Fruit fly (Drosophila melanogaster) whole organism, embryonic: Measurements from ENCODE around the gene CG4709.

ENCODE experiments used
- ATbp ChIP-seq: fragments of 200-800 bp; sonication (Bioruptor generic); optimal IDR thresholded peaks from 2 replicates; lab custom pipeline; 2017; ENCODE audit warnings: missing biosample characterization, mild to moderate bottlenecking, missing genetic modification characterization, missing genetic modification reagents
- Atf6 ChIP-seq: fragments of 200-800 bp; sonication (Bioruptor generic); IDR thresholded peaks from 2 replicates; pipeline ENCODE4 v1.3.6; 2022; ENCODE audit warnings: missing biosample characterization, missing genetic modification characterization
- BEAF-32 ChIP-seq: fragments of 200-800 bp; sonication (Bioruptor generic); optimal IDR thresholded peaks from 3 replicates; lab custom pipeline; 2017; ENCODE audit warnings: missing biosample characterization, missing genetic modification characterization, mild to moderate bottlenecking, moderate library complexity, missing genetic modification reagents
- CG12071 ChIP-seq: fragments of 200-800 bp; sonication (Bioruptor generic); optimal IDR thresholded peaks from 3 replicates; lab custom pipeline; 2018; ENCODE audit warnings: missing biosample characterization, mild to moderate bottlenecking, missing genetic modification characterization
- CG12236 ChIP-seq: fragments of 200-800 bp; sonication (Bioruptor generic); optimal IDR thresholded peaks from 2 replicates; lab custom pipeline; 2016; ENCODE audit warnings: missing biosample characterization, missing genetic modification characterization
- CG12391 ChIP-seq: fragments of 200-800 bp; sonication (Bioruptor generic); optimal IDR thresholded peaks from 3 replicates; lab custom pipeline; 2018; ENCODE audit warnings: missing biosample characterization, mild to moderate bottlenecking, missing genetic modification characterization, moderate library complexity
- CG13624 ChIP-seq: fragments of 200-800 bp; sonication (Bioruptor generic); optimal IDR thresholded peaks from 2 replicates; lab custom pipeline; 2016; ENCODE audit warnings: missing biosample characterization, missing genetic modification characterization
- CG15011 ChIP-seq: fragments of 200-800 bp; sonication (Bioruptor generic); optimal IDR thresholded peaks from 3 replicates; lab custom pipeline; 2018; ENCODE audit warnings: missing biosample characterization, mild to moderate bottlenecking, missing genetic modification characterization
- CG17568 ChIP-seq: fragments of 200-800 bp; sonication (Bioruptor generic); optimal IDR thresholded peaks from 2 replicates; lab custom pipeline; 2018; ENCODE audit warnings: missing biosample characterization, mild to moderate bottlenecking, missing genetic modification characterization, moderate library complexity
- CG18262 ChIP-seq: fragments of 200-800 bp; optimal IDR thresholded peaks from 3 replicates; lab custom pipeline; 2019; ENCODE audit warnings: missing biosample characterization, mild to moderate bottlenecking, missing genetic modification characterization, moderate library complexity
- CG18476 ChIP-seq: fragments of 200-800 bp; sonication (Bioruptor generic); optimal IDR thresholded peaks from 2 replicates; lab custom pipeline; 2016; ENCODE audit warnings: missing biosample characterization, mild to moderate bottlenecking, missing genetic modification characterization
- CG2875 ChIP-seq: fragments of 200-800 bp; sonication (Bioruptor generic); optimal IDR thresholded peaks from 2 replicates; lab custom pipeline; 2017; ENCODE audit warnings: missing biosample characterization, mild to moderate bottlenecking, missing genetic modification characterization, missing genetic modification reagents
- CG31441 ChIP-seq: fragments of 200-800 bp; sonication (Bioruptor generic); IDR thresholded peaks from 2 replicates; pipeline ENCODE4 v1.3.6; 2022; ENCODE audit warnings: missing biosample characterization, missing genetic modification characterization
- CG6765 ChIP-seq: fragments of 200-800 bp; sonication (Bioruptor generic); optimal IDR thresholded peaks from 3 replicates; lab custom pipeline; 2017; ENCODE audit warnings: missing biosample characterization, mild to moderate bottlenecking, missing genetic modification characterization
- CG6813 ChIP-seq: fragments of 200-800 bp; sonication (Bioruptor generic); optimal IDR thresholded peaks from 2 replicates; lab custom pipeline; 2017; ENCODE audit warnings: missing biosample characterization, missing genetic modification characterization, mild to moderate bottlenecking, moderate library complexity, missing genetic modification reagents
- CG7271 ChIP-seq: fragments of 200-800 bp; sonication (Bioruptor generic); optimal IDR thresholded peaks from 2 replicates; lab custom pipeline; 2018; ENCODE audit warnings: missing biosample characterization, mild to moderate bottlenecking, missing genetic modification characterization, moderate library complexity
- CG8388 ChIP-seq: fragments of 200-800 bp; sonication (Bioruptor generic); optimal IDR thresholded peaks from 2 replicates; lab custom pipeline; 2019; ENCODE audit warnings: missing biosample characterization, mild to moderate bottlenecking, missing genetic modification characterization, moderate library complexity
- CG9215 ChIP-seq: fragments of 200-800 bp; sonication (Bioruptor generic); IDR thresholded peaks from 2 replicates; pipeline ENCODE4 v1.3.6; 2022; ENCODE audit warnings: missing biosample characterization, missing genetic modification characterization
- CG9609 ChIP-seq: fragments of 200-800 bp; sonication (Bioruptor generic); optimal IDR thresholded peaks from 3 replicates; lab custom pipeline; 2016; ENCODE audit warnings: missing biosample characterization, missing genetic modification characterization
- Dad ChIP-seq: fragments of 200-800 bp; sonication (Bioruptor generic); optimal IDR thresholded peaks from 3 replicates; lab custom pipeline; 2016; ENCODE audit warnings: missing biosample characterization, missing genetic modification characterization
- Dfd ChIP-seq, 2 experiments: fragments of >200 bp; optimal IDR thresholded peaks; 2 replicates each; lab custom pipeline; 2017; ENCODE audit warnings: missing biosample characterization in 2 of 2, missing genetic modification characterization in 2 of 2
- Dip2 ChIP-seq: fragments of 200-800 bp; sonication (Bioruptor generic); IDR thresholded peaks from 2 replicates; pipeline ENCODE4 v1.3.6; 2022; ENCODE audit warnings: missing biosample characterization, missing genetic modification characterization
- Dll ChIP-seq: fragments of 200-800 bp; sonication (Bioruptor generic); IDR thresholded peaks from 4 replicates; pipeline ENCODE4 v1.3.6; 2022; ENCODE audit warnings: missing biosample characterization, missing genetic modification characterization; ENCODE audit not compliant: partially characterized antibody
- Eip74EF ChIP-seq, 2 experiments: fragments of 200-800 bp in 1 of 2; fragments of >200 bp in 1 of 2; sonication (Bioruptor generic) in 1 of 2; optimal IDR thresholded peaks; 2 replicates each; lab custom pipeline; 2017 to 2019; ENCODE audit warnings: missing biosample characterization in 2 of 2, missing genetic modification characterization in 2 of 2, mild to moderate bottlenecking in 1 of 2, moderate library complexity in 1 of 2
- Ets97D ChIP-seq: fragments of 200-800 bp; sonication (Bioruptor generic); optimal IDR thresholded peaks from 3 replicates; lab custom pipeline; 2016; ENCODE audit warnings: missing biosample characterization, missing genetic modification characterization
- H15 ChIP-seq: fragments of 200-800 bp; sonication (Bioruptor generic); IDR thresholded peaks from 3 replicates; pipeline ENCODE4 v1.3.6; 2022; ENCODE audit warnings: missing biosample characterization, missing genetic modification characterization
- HHEX ChIP-seq: fragments of 200-800 bp; sonication (Bioruptor generic); optimal IDR thresholded peaks from 3 replicates; lab custom pipeline; 2017; ENCODE audit warnings: missing biosample characterization, mild to moderate bottlenecking, missing genetic modification characterization, missing genetic modification reagents
- Hmr ChIP-seq: fragments of 200-800 bp; sonication (Bioruptor generic); optimal IDR thresholded peaks from 3 replicates; lab custom pipeline; 2017; ENCODE audit warnings: mild to moderate bottlenecking, missing biosample characterization, missing genetic modification reagents, missing genetic modification characterization
- Hsf ChIP-seq: fragments of 200-800 bp; sonication (Bioruptor generic); optimal IDR thresholded peaks from 3 replicates; lab custom pipeline; 2016; ENCODE audit warnings: missing biosample characterization, missing genetic modification characterization
- NC2β ChIP-seq: fragments of 200-800 bp; sonication (Bioruptor generic); optimal IDR thresholded peaks from 2 replicates; lab custom pipeline; 2016; ENCODE audit warnings: missing biosample characterization, missing genetic modification characterization
- Ravus ChIP-seq: fragments of 200-800 bp; sonication (Bioruptor generic); IDR thresholded peaks from 2 replicates; pipeline ENCODE4 v1.3.6; 2022; ENCODE audit warnings: missing biosample characterization, missing genetic modification characterization
- Rfx ChIP-seq: fragments of 200-800 bp; sonication (Bioruptor generic); IDR thresholded peaks from 2 replicates; pipeline ENCODE4 v1.3.6; 2022; ENCODE audit warnings: missing biosample characterization, missing genetic modification characterization
- Rx ChIP-seq: fragments of 200-800 bp; sonication (Bioruptor generic); IDR thresholded peaks from 2 replicates; pipeline ENCODE4 v1.3.6; 2022; ENCODE audit warnings: missing biosample characterization, missing genetic modification characterization
- Sry-δ ChIP-seq: fragments of 200-800 bp; sonication (Bioruptor generic); optimal IDR thresholded peaks from 2 replicates; lab custom pipeline; 2016; ENCODE audit warnings: missing biosample characterization, missing genetic modification characterization
- Taf1 ChIP-seq: fragments of 200-800 bp; sonication (Bioruptor generic); IDR thresholded peaks from 2 replicates; pipeline ENCODE4 v1.3.6; 2022; ENCODE audit warnings: missing biosample characterization, missing genetic modification characterization
- ab ChIP-seq: fragments of 200-800 bp; sonication (Bioruptor generic); optimal IDR thresholded peaks from 2 replicates; lab custom pipeline; 2016; ENCODE audit warnings: missing biosample characterization, missing genetic modification characterization
- cato ChIP-seq: fragments of 200-800 bp; sonication (Bioruptor generic); optimal IDR thresholded peaks from 2 replicates; lab custom pipeline; 2016; ENCODE audit warnings: missing biosample characterization, missing genetic modification characterization, borderline replicate concordance
- chn ChIP-seq: fragments of 200-800 bp; sonication (Bioruptor generic); optimal IDR thresholded peaks from 2 replicates; lab custom pipeline; 2016; ENCODE audit warnings: missing biosample characterization, missing genetic modification characterization
- corto ChIP-seq: fragments of 200-800 bp; sonication (Bioruptor generic); optimal IDR thresholded peaks from 2 replicates; lab custom pipeline; 2016; ENCODE audit warnings: missing biosample characterization, mild to moderate bottlenecking, missing genetic modification characterization, moderate library complexity
- ems ChIP-seq: fragments of 200-800 bp; sonication (Bioruptor generic); optimal IDR thresholded peaks from 3 replicates; lab custom pipeline; 2016; ENCODE audit warnings: missing biosample characterization, missing genetic modification characterization
- jigr1 ChIP-seq: fragments of 200-800 bp; sonication (Bioruptor generic); IDR thresholded peaks from 3 replicates; pipeline ENCODE4 v1.3.6; 2022; ENCODE audit warnings: missing biosample characterization, missing genetic modification characterization
- maf-S ChIP-seq: fragments of 200-800 bp; sonication (Bioruptor generic); optimal IDR thresholded peaks from 2 replicates; lab custom pipeline; 2016; ENCODE audit warnings: missing biosample characterization, missing genetic modification characterization
- mld ChIP-seq: fragments of 200-800 bp; sonication (Bioruptor generic); IDR thresholded peaks from 3 replicates; pipeline ENCODE4 v1.3.6; 2022; ENCODE audit warnings: missing biosample characterization, missing genetic modification characterization; ENCODE audit not compliant: partially characterized antibody
- pfk ChIP-seq: fragments of 200-800 bp; sonication (Bioruptor generic); optimal IDR thresholded peaks from 2 replicates; lab custom pipeline; 2018; ENCODE audit warnings: missing biosample characterization, mild to moderate bottlenecking, missing genetic modification characterization, moderate library complexity
- pros ChIP-seq: fragments of 200-800 bp; sonication (Bioruptor generic); optimal IDR thresholded peaks from 3 replicates; lab custom pipeline; 2019; ENCODE audit warnings: missing biosample characterization, mild to moderate bottlenecking, missing genetic modification characterization, moderate library complexity
- slbo ChIP-seq: fragments of 200-800 bp; sonication (Bioruptor generic); IDR thresholded peaks from 2 replicates; pipeline ENCODE4 v1.3.6; 2022; ENCODE audit warnings: missing biosample characterization, missing genetic modification characterization
- zen ChIP-seq: fragments of 200-800 bp; sonication (Bioruptor generic); optimal IDR thresholded peaks from 3 replicates; lab custom pipeline; 2018; ENCODE audit warnings: missing biosample characterization, mild to moderate bottlenecking, missing genetic modification characterization, moderate library complexity
- zen2 ChIP-seq: fragments of 200-800 bp; sonication (Bioruptor generic); IDR thresholded peaks from 3 replicates; pipeline ENCODE4 v1.3.6; 2022; ENCODE audit warnings: missing biosample characterization, missing genetic modification characterization; ENCODE audit not compliant: partially characterized antibody
- zfh1 ChIP-seq: fragments of 200-800 bp; sonication (Bioruptor generic); IDR thresholded peaks from 3 replicates; pipeline ENCODE4 v1.3.6; 2022; ENCODE audit warnings: missing biosample characterization, missing genetic modification characterization

The CG4709 gene

dm6 chr2L:9956993-9957652 is 3.0 kb downstream of the CG4709 start, which contains the start of the genes CG4658 and CG5846 (continued):
- TF ChIP-seq Dfd (GFP tag; optimal IDR thresholded peaks at IDR 0.05; lab: Kevin White, UChicago) (no peak), CG18262 (tag; lab: Kevin White, UChicago) (peak; percentile 97), mld (GFP tag; lab: Robert Waterston, UW) (no peak), slbo (GFP tag; lab: Robert Waterston, UW) (peak; percentile 95), CG15011 (peak; percentile 86), Dip2 (GFP tag; lab: Robert Waterston, UW) (peak; percentile 50), Sry-δ (GFP tag; lab: Kevin White, UChicago) (peak; percentile 44), CG2875 (GFP tag; lab: Kevin White, UChicago) (peak; percentile 84), H15 (GFP tag; lab: Robert Waterston, UW) (peak; percentile 94), CG13624 (peak; percentile 81), NC2β (peak; percentile 84), ems (GFP tag; lab: Kevin White, UChicago) (peak; percentile 80), corto (GFP tag; lab: Kevin White, UChicago) (peak; percentile 18), zfh1 (peak; percentile 96), CG18476 (GFP tag; lab: Kevin White, UChicago) (peak; percentile 90), CG9215 (GFP tag; lab: Robert Waterston, UW) (peak; percentile 90), CG7271 (peak; percentile 94), Hmr (peak; percentile 93), zen2 (GFP tag; lab: Robert Waterston, UW) (no peak), Hsf (GFP tag; lab: Kevin White, UChicago) (peak; percentile 94), Rfx (GFP tag; lab: Robert Waterston, UW) (peak; percentile 90), cato (peak; percentile 91), CG12236 (GFP tag; lab: Kevin White, UChicago) (peak; percentile 91), CG8388 (GFP tag; lab: Kevin White, UChicago) (peak; percentile 96), maf-S (GFP tag; lab: Kevin White, UChicago) (peak; percentile 62), Dll (GFP tag; lab: Robert Waterston, UW) (no peak; the same call in 3 of the 4 replicates), zen (tag; lab: Kevin White, UChicago) (peak; percentile 96), Ravus (GFP tag; lab: Robert Waterston, UW) (peak; percentile 85), CG6813 (GFP tag; lab: Kevin White, UChicago) (peak; percentile 79), pfk (GFP tag; lab: Kevin White, UChicago) (no peak), chn (GFP tag; lab: Kevin White, UChicago) (peak; percentile 79), CG12071 (GFP tag; lab: Kevin White, UChicago) (peak; percentile 66), Taf1 (GFP tag; lab: Robert Waterston, UW) (peak; percentile 85), Eip74EF (GFP tag; optimal IDR thresholded peaks at IDR 0.05; lab: Kevin White, UChicago) (peak in 1 of 2 experiments; percentile 93), Atf6 (GFP tag; lab: Robert Waterston, UW) (peak; percentile 95), pros (no peak), CG31441 (GFP tag; lab: Robert Waterston, UW) (peak; percentile 97), ATbp (GFP tag; lab: Kevin White, UChicago) (peak; percentile 84), jigr1 (peak; percentile 87), Rx (GFP tag; lab: Robert Waterston, UW) (peak; percentile 82), ab (peak; percentile 26), CG17568 (GFP tag; lab: Kevin White, UChicago) (no peak), CG9609 (GFP tag; lab: Kevin White, UChicago) (peak; percentile 64), Ets97D (GFP tag; lab: Kevin White, UChicago) (peak; percentile 59), Dad (GFP tag; lab: Kevin White, UChicago) (peak; percentile 17), CG6765 (peak; percentile 63), CG12391 (peak; percentile 98), BEAF-32 (GFP tag; lab: Kevin White, UChicago) (peak; percentile 19), HHEX (GFP tag; lab: Kevin White, UChicago) (peak; percentile 81)
